Fruit fly (Drosophila melanogaster) whole organism, embryonic: Measurements from ENCODE around the gene CG8312.

Experiments used
- ATbp ChIP-seq: fragments of 200-800 bp; sonication (Bioruptor generic); optimal IDR thresholded peaks from 2 replicates; lab custom pipeline; 2017; ENCODE audit warnings: missing biosample characterization, mild to moderate bottlenecking, missing genetic modification characterization, missing genetic modification reagents
- Ada2b ChIP-seq: fragments of 200-800 bp; sonication (Bioruptor generic); IDR thresholded peaks from 2 replicates; pipeline ENCODE4 v1.3.6; 2022; ENCODE audit warnings: missing biosample characterization, missing genetic modification characterization
- CG10321 ChIP-seq: fragments of 200-800 bp; sonication (Bioruptor generic); IDR thresholded peaks from 2 replicates; pipeline ENCODE4 v1.3.6; 2022; ENCODE audit warnings: missing biosample characterization, missing genetic modification characterization
- CG13123 ChIP-seq: fragments of 200-800 bp; sonication (Bioruptor generic); optimal IDR thresholded peaks from 2 replicates; lab custom pipeline; 2016; ENCODE audit warnings: missing biosample characterization, missing genetic modification characterization
- CG13287 ChIP-seq: fragments of 200-800 bp; sonication (Bioruptor generic); IDR thresholded peaks from 2 replicates; pipeline ENCODE4 v1.3.6; 2022; ENCODE audit warnings: missing biosample characterization, missing genetic modification characterization; ENCODE audit not compliant: partially characterized antibody
- CG14441 ChIP-seq: fragments of 200-800 bp; sonication (Bioruptor generic); IDR thresholded peaks from 2 replicates; pipeline ENCODE4 v1.3.6; 2022; ENCODE audit warnings: missing biosample characterization, missing genetic modification characterization
- CG15514 ChIP-seq: fragments of 200-800 bp; sonication (Bioruptor generic); optimal IDR thresholded peaks from 3 replicates; lab custom pipeline; 2017; ENCODE audit warnings: missing biosample characterization, missing genetic modification characterization, mild to moderate bottlenecking, moderate library complexity, missing genetic modification reagents
- CG1603 ChIP-seq: fragments of 200-800 bp; sonication (Bioruptor generic); optimal IDR thresholded peaks from 2 replicates; lab custom pipeline; 2019; ENCODE audit warnings: missing biosample characterization, mild to moderate bottlenecking, missing genetic modification characterization, moderate library complexity
- CG2120 ChIP-seq: fragments of 200-800 bp; sonication (Bioruptor generic); optimal IDR thresholded peaks from 3 replicates; lab custom pipeline; 2016; ENCODE audit warnings: missing biosample characterization, missing genetic modification characterization
- CG2678 ChIP-seq: fragments of 200-800 bp; sonication (Bioruptor generic); optimal IDR thresholded peaks from 3 replicates; lab custom pipeline; 2019; ENCODE audit warnings: missing biosample characterization, mild to moderate bottlenecking, missing genetic modification characterization, moderate library complexity
- CG34224 ChIP-seq: fragments of 200-800 bp; sonication (Bioruptor generic); IDR thresholded peaks from 3 replicates; pipeline ENCODE4 v1.3.6; 2022; ENCODE audit warnings: missing biosample characterization, missing genetic modification characterization; ENCODE audit not compliant: partially characterized antibody
- CG34422 ChIP-seq: fragments of 200-800 bp; sonication (Bioruptor generic); IDR thresholded peaks from 3 replicates; pipeline ENCODE4 v1.3.6; 2022; ENCODE audit warnings: missing biosample characterization, missing genetic modification characterization
- CG3847 ChIP-seq: fragments of 200-800 bp; sonication (Bioruptor generic); IDR thresholded peaks from 2 replicates; pipeline ENCODE4 v1.3.6; 2022; ENCODE audit warnings: missing biosample characterization, missing genetic modification characterization
- CG7745 ChIP-seq: fragments of 200-800 bp; sonication (Bioruptor generic); optimal IDR thresholded peaks from 2 replicates; lab custom pipeline; 2018; ENCODE audit warnings: missing biosample characterization, mild to moderate bottlenecking, missing genetic modification characterization, moderate library complexity
- CG7963 ChIP-seq: fragments of 200-800 bp; sonication (Bioruptor generic); IDR thresholded peaks from 3 replicates; pipeline ENCODE4 v1.3.6; 2022; ENCODE audit warnings: missing biosample characterization, missing genetic modification characterization; ENCODE audit not compliant: partially characterized antibody
- CG9932 ChIP-seq: fragments of 200-800 bp; sonication (Bioruptor generic); IDR thresholded peaks from 2 replicates; pipeline ENCODE4 v1.3.6; 2022; ENCODE audit warnings: missing biosample characterization, missing genetic modification characterization
- CHES-1-like ChIP-seq: fragments of 200-800 bp; sonication (Bioruptor generic); optimal IDR thresholded peaks from 2 replicates; lab custom pipeline; 2016; ENCODE audit warnings: missing biosample characterization, missing genetic modification characterization
- Dfd ChIP-seq, 2 experiments: fragments of >200 bp; optimal IDR thresholded peaks; 2 replicates each; lab custom pipeline; 2017; ENCODE audit warnings: missing biosample characterization in 2 of 2, missing genetic modification characterization in 2 of 2
- Dll ChIP-seq: fragments of 200-800 bp; sonication (Bioruptor generic); IDR thresholded peaks from 4 replicates; pipeline ENCODE4 v1.3.6; 2022; ENCODE audit warnings: missing biosample characterization, missing genetic modification characterization; ENCODE audit not compliant: partially characterized antibody
- Doc2 ChIP-seq: fragments of 200-800 bp; sonication (Bioruptor generic); IDR thresholded peaks from 2 replicates; pipeline ENCODE4 v1.3.6; 2022; ENCODE audit warnings: missing biosample characterization, missing genetic modification characterization
- Ets97D ChIP-seq: fragments of 200-800 bp; sonication (Bioruptor generic); optimal IDR thresholded peaks from 3 replicates; lab custom pipeline; 2016; ENCODE audit warnings: missing biosample characterization, missing genetic modification characterization
- Med ChIP-seq: fragments of 200-800 bp; sonication (Bioruptor generic); peaks from one replicate; lab custom pipeline; 2016; ENCODE audit warnings: missing biosample characterization, missing genetic modification characterization, mild to moderate bottlenecking, inconsistent platforms, moderate library complexity
- NC2β ChIP-seq: fragments of 200-800 bp; sonication (Bioruptor generic); optimal IDR thresholded peaks from 2 replicates; lab custom pipeline; 2016; ENCODE audit warnings: missing biosample characterization, missing genetic modification characterization
- Oli ChIP-seq: fragments of 200-800 bp; sonication (Bioruptor generic); optimal IDR thresholded peaks from 2 replicates; lab custom pipeline; 2018; ENCODE audit warnings: missing biosample characterization, mild to moderate bottlenecking, missing genetic modification characterization, moderate library complexity
- Pdp1 ChIP-seq, 2 experiments: fragments of 200-800 bp; sonication (Bioruptor generic); optimal IDR thresholded peaks; 3 replicates each; lab custom pipeline; 2016; ENCODE audit warnings: missing biosample characterization in 2 of 2, missing genetic modification characterization in 2 of 2, mild to moderate bottlenecking in 1 of 2, moderate library complexity in 1 of 2
- Sin3A ChIP-seq: fragments of >200 bp; optimal IDR thresholded peaks from 2 replicates; lab custom pipeline; 2018
- Sox102F ChIP-seq: fragments of 200-800 bp; sonication (Bioruptor generic); optimal IDR thresholded peaks from 2 replicates; lab custom pipeline; 2018; ENCODE audit warnings: missing biosample characterization, mild to moderate bottlenecking, missing genetic modification characterization, moderate library complexity
- Sry-β ChIP-seq: fragments of 200-800 bp; sonication (Bioruptor generic); optimal IDR thresholded peaks from 2 replicates; lab custom pipeline; 2018; ENCODE audit warnings: missing biosample characterization, mild to moderate bottlenecking, missing genetic modification characterization, moderate library complexity
- Ssrp ChIP-seq: fragments of 200-800 bp; sonication (Bioruptor generic); optimal IDR thresholded peaks from 2 replicates; lab custom pipeline; 2018; ENCODE audit warnings: missing biosample characterization, mild to moderate bottlenecking, missing genetic modification characterization, moderate library complexity
- TFAM ChIP-seq: fragments of 200-800 bp; sonication (Bioruptor generic); optimal IDR thresholded peaks from 2 replicates; lab custom pipeline; 2017; ENCODE audit warnings: missing biosample characterization, missing genetic modification characterization, inconsistent platforms
- Xbp1 ChIP-seq: fragments of 200-800 bp; sonication (Bioruptor generic); optimal IDR thresholded peaks from 3 replicates; lab custom pipeline; 2016; ENCODE audit warnings: missing biosample characterization, mild to moderate bottlenecking, missing genetic modification characterization
- ato ChIP-seq: fragments of 200-800 bp; sonication (Bioruptor generic); IDR thresholded peaks from 2 replicates; pipeline ENCODE4 v1.3.6; 2022; ENCODE audit warnings: missing biosample characterization, missing genetic modification characterization; ENCODE audit not compliant: partially characterized antibody
- az2 ChIP-seq: fragments of 200-800 bp; sonication (Bioruptor generic); optimal IDR thresholded peaks from 3 replicates; lab custom pipeline; 2016; ENCODE audit warnings: missing biosample characterization, missing genetic modification characterization
- bsh ChIP-seq, 2 experiments: fragments of 200-800 bp; sonication (Bioruptor generic); optimal IDR thresholded peaks; 2 replicates each; lab custom pipeline; 2017 to 2018; ENCODE audit warnings: mild to moderate bottlenecking in 2 of 2, missing biosample characterization in 2 of 2, missing genetic modification characterization in 2 of 2, moderate library complexity in 1 of 2
- dimm ChIP-seq: fragments of 200-800 bp; sonication (Bioruptor generic); IDR thresholded peaks from 2 replicates; pipeline ENCODE4 v1.3.6; 2022; ENCODE audit warnings: missing biosample characterization, missing genetic modification characterization
- gcm ChIP-seq: fragments of 200-800 bp; sonication (Bioruptor generic); optimal IDR thresholded peaks from 2 replicates; lab custom pipeline; 2019; ENCODE audit warnings: missing biosample characterization, mild to moderate bottlenecking, missing genetic modification characterization, moderate library complexity
- gem ChIP-seq: fragments of 200-800 bp; sonication (Bioruptor generic); optimal IDR thresholded peaks from 2 replicates; lab custom pipeline; 2019; ENCODE audit warnings: missing biosample characterization, mild to moderate bottlenecking, missing genetic modification characterization, moderate library complexity
- gsb-n ChIP-seq: fragments of 200-800 bp; sonication (Bioruptor generic); optimal IDR thresholded peaks from 3 replicates; lab custom pipeline; 2018; ENCODE audit warnings: missing biosample characterization, mild to moderate bottlenecking, missing genetic modification characterization
- insv ChIP-seq, 2 experiments: fragments of 200-800 bp; sonication (Bioruptor generic); optimal IDR thresholded peaks; 3 replicates each; lab custom pipeline; 2016 to 2018; ENCODE audit warnings: missing biosample characterization in 2 of 2, missing genetic modification characterization in 2 of 2
- inv ChIP-seq: fragments of 200-800 bp; sonication (Bioruptor generic); IDR thresholded peaks from 2 replicates; pipeline ENCODE4 v1.3.6; 2022; ENCODE audit warnings: missing biosample characterization, missing genetic modification characterization; ENCODE audit not compliant: partially characterized antibody
- jumu ChIP-seq: fragments of 200-800 bp; sonication (Bioruptor generic); optimal IDR thresholded peaks from 3 replicates; lab custom pipeline; 2016; ENCODE audit warnings: missing biosample characterization, missing genetic modification characterization
- kah ChIP-seq: fragments of 200-800 bp; sonication (Bioruptor generic); optimal IDR thresholded peaks from 2 replicates; lab custom pipeline; 2018; ENCODE audit warnings: missing biosample characterization, mild to moderate bottlenecking, missing genetic modification characterization
- knrl ChIP-seq: fragments of 200-800 bp; sonication (Bioruptor generic); IDR thresholded peaks from 3 replicates; pipeline ENCODE4 v1.3.6; 2022; ENCODE audit warnings: missing biosample characterization, missing genetic modification characterization; ENCODE audit not compliant: partially characterized antibody
- mld ChIP-seq: fragments of 200-800 bp; sonication (Bioruptor generic); IDR thresholded peaks from 3 replicates; pipeline ENCODE4 v1.3.6; 2022; ENCODE audit warnings: missing biosample characterization, missing genetic modification characterization; ENCODE audit not compliant: partially characterized antibody
- nerfin-2 ChIP-seq: fragments of 200-800 bp; sonication (Bioruptor generic); IDR thresholded peaks from 2 replicates; pipeline ENCODE4 v1.3.6; 2022; ENCODE audit warnings: missing biosample characterization, missing genetic modification characterization; ENCODE audit not compliant: partially characterized antibody
- nmo ChIP-seq: fragments of 200-800 bp; sonication (Bioruptor generic); optimal IDR thresholded peaks from 2 replicates; lab custom pipeline; 2018; ENCODE audit warnings: missing biosample characterization, mild to moderate bottlenecking, missing genetic modification characterization, moderate library complexity
- sens ChIP-seq: fragments of 200-800 bp; sonication (Bioruptor generic); peaks from one replicate; lab custom pipeline; 2016; ENCODE audit warnings: missing biosample characterization, missing genetic modification characterization
- shn ChIP-seq: fragments of 200-800 bp; sonication (Bioruptor generic); optimal IDR thresholded peaks from 3 replicates; lab custom pipeline; 2016; ENCODE audit warnings: missing biosample characterization, missing genetic modification characterization
- sr ChIP-seq: fragments of 200-800 bp; sonication (Bioruptor generic); IDR thresholded peaks from 3 replicates; pipeline ENCODE4 v1.3.6; 2022; ENCODE audit warnings: missing biosample characterization, missing genetic modification characterization

The CG8312 gene

DNA sequence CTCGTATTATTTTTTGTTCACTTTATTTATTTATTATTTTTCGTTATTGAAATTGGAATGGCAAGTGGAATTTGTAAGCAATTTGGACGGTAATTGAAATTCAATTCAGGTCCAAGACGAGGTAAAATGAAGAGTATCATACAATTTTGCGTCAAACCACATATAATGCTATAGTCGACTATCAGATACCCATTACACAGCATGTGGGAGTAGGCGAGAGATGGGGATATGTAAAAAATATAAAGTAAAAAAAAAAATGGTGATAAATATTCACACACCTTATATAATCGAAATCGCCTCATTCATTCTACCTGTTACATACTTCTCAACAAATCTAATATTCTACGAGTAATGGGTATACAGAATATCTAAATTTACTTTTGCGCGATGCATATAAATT, 21.1 kb downstream of the CG8312 start (continued):
- TF ChIP-seq inv (GFP tag; lab: Robert Waterston, UW) (peak; percentile 13; the same call in 1 of the 2 replicates), CG9932 (GFP tag; lab: Robert Waterston, UW) (peak; percentile 42; the same call in 1 of the 2 replicates), Med (GFP tag; lab: Kevin White, UChicago) (peak; percentile 63), CG7963 (GFP tag; lab: Robert Waterston, UW) (peak; percentile 66), Sry-β (GFP tag; lab: Kevin White, UChicago) (no peak), kah (GFP tag; lab: Kevin White, UChicago) (no peak), shn (no peak), mld (GFP tag; lab: Robert Waterston, UW) (peak; percentile 56; the same call in 1 of the 3 replicates), sens (GFP tag; lab: Kevin White, UChicago) (peak; percentile 47), Xbp1 (GFP tag; lab: Kevin White, UChicago) (peak; percentile 22), CG2678 (peak; percentile 13), CG3847 (GFP tag; lab: Robert Waterston, UW) (no peak), bsh (GFP tag; optimal IDR thresholded peaks at IDR 0.05; lab: Kevin White, UChicago) (peak in 1 of 2 experiments; percentile 4), dimm (GFP tag; lab: Robert Waterston, UW) (no peak), CG34422 (GFP tag; lab: Robert Waterston, UW) (no peak), gem (tag; lab: Kevin White, UChicago) (peak; percentile 20), nerfin-2 (GFP tag; lab: Robert Waterston, UW) (peak; percentile 71), Pdp1 (GFP tag; optimal IDR thresholded peaks at IDR 0.05; lab: Kevin White, UChicago) (peak in 1 of 2 experiments; percentile 58), ato (peak; percentile 49; the same call in 1 of the 2 replicates), Ssrp (tag; lab: Kevin White, UChicago) (peak; percentile 4), Oli (tag; lab: Kevin White, UChicago) (peak; percentile 4), ATbp (GFP tag; lab: Kevin White, UChicago) (no peak), CG14441 (GFP tag; lab: Robert Waterston, UW) (no peak), Dll (GFP tag; lab: Robert Waterston, UW) (peak; percentile 24; the same call in 1 of the 4 replicates), CG34224 (GFP tag; lab: Robert Waterston, UW) (peak; percentile 58; the same call in 1 of the 3 replicates), Sox102F (GFP tag; lab: Kevin White, UChicago) (peak; percentile 31), CG15514 (GFP tag; lab: Kevin White, UChicago) (no peak)
- TF ChIP-seq, all 482 proteins: peak for 37

DNA sequence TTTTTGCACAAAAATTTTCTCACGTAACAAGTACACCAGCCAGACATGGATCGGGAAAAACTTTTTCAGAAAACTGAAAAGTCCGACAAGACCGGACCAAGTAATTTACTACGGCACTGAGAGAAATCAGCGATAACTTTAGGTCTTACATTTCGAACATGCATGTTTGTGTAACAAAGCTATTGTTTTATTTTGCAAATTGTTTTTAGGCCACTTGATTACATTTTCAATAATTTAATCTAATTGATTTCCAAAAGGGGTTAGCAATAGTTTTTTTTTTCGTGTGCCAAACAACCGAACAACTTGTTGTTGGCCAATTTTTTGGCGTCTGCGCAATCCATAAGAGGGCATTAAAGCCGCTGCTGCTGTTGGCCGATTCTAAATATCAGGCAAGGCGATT, 22.0 kb downstream of the CG8312 start:
- TF ChIP-seq CG7745 (tag; lab: Kevin White, UChicago) (no peak), CG2120 (peak; percentile 71), CHES-1-like (GFP tag; lab: Kevin White, UChicago) (peak; percentile 27), gsb-n (no peak), knrl (GFP tag; lab: Robert Waterston, UW) (no peak), insv (GFP tag; optimal IDR thresholded peaks at IDR 0.05; lab: Kevin White, UChicago) (no peak), Dfd (GFP tag; optimal IDR thresholded peaks at IDR 0.05; lab: Kevin White, UChicago) (no peak), Ets97D (GFP tag; lab: Kevin White, UChicago) (peak; percentile 16), sr (no peak; the same call in 2 of the 3 replicates), Ada2b (GFP tag; lab: Robert Waterston, UW) (peak; percentile 74), Sin3A (no peak), CG13287 (GFP tag; lab: Robert Waterston, UW) (no peak), CG10321 (GFP tag; lab: Robert Waterston, UW) (no peak), az2 (GFP tag; lab: Kevin White, UChicago) (peak; percentile 47), CG13123 (no peak), nmo (GFP tag; lab: Kevin White, UChicago) (peak; percentile 38), Doc2 (GFP tag; lab: Robert Waterston, UW) (no peak; the same call in 1 of the 2 replicates), jumu (GFP tag; lab: Kevin White, UChicago) (peak; percentile 37), TFAM (GFP tag; lab: Kevin White, UChicago) (no peak), NC2β (peak; percentile 14), CG1603 (tag; lab: Kevin White, UChicago) (peak; percentile 54), gcm (GFP tag; lab: Kevin White, UChicago) (no peak)
